Worm (Caenorhabditis elegans): ENCODE measurements around the gene dmsr-11.

The dmsr-11 gene

DNA sequence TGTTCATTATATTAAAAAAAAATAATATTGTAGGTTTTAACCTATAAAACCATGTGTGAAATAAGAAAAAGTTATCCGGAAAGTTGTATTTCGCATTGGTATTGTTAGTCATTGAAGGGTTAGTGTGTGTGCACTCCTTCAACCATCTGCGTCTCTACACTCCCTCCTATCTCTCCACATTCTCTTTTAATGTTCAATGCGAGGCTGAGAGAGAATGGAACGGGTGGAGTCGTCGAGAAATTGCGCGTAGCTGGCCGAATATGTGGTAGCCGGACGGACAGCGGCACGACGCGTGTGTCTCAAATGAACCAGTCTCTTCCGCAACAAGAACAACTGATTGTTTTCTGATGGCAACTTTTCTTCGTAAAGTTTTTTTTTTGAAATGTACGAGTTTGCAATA, 7.0 kb downstream of the dmsr-11 start:
- no peak for TF ChIP-seq elt-1 (tag; optimal IDR thresholded peaks at IDR 0.05)
- TF ChIP-seq unc-39 (tag; optimal IDR thresholded peaks at IDR 0.05): no peak
- TF ChIP-seq nhr-77 (tag; optimal IDR thresholded peaks at IDR 0.05): no peak
- TF ChIP-seq mab-5 (tag; optimal IDR thresholded peaks at IDR 0.05): no peak
- TF ChIP-seq nhr-237 (tag; optimal IDR thresholded peaks at IDR 0.05): no peak
- TF ChIP-seq ztf-1 (GFP tag; conservative IDR thresholded peaks at IDR 0.05): no peak
- TF ChIP-seq F13H6.1 (tag; optimal IDR thresholded peaks at IDR 0.05): peak; percentile 38
- TF ChIP-seq sma-9 (GFP tag; optimal IDR thresholded peaks at IDR 0.05): peak; percentile 56
- no peak for TF ChIP-seq sma-9 (tag; optimal IDR thresholded peaks at IDR 0.05)
- TF ChIP-seq Y55F3AM.14 (GFP tag; optimal IDR thresholded peaks at IDR 0.05): no peak
- no peak for TF ChIP-seq ceh-16 (tag; optimal IDR thresholded peaks at IDR 0.05)
- no peak for TF ChIP-seq peb-1 (tag; optimal IDR thresholded peaks at IDR 0.05)
- TF ChIP-seq sma-3 (GFP tag; optimal IDR thresholded peaks at IDR 0.05): no peak
- TF ChIP-seq skn-1 (tag; optimal IDR thresholded peaks at IDR 0.05): no peak
- no peak for TF ChIP-seq ceh-82 (tag; optimal IDR thresholded peaks at IDR 0.05)
- TF ChIP-seq nhr-23 (tag; optimal IDR thresholded peaks at IDR 0.05): no peak
- peak; percentile 31 for TF ChIP-seq crh-2 (tag; optimal IDR thresholded peaks at IDR 0.05)
- TF ChIP-seq ZK546.5 (tag; optimal IDR thresholded peaks at IDR 0.05): no peak
- TF ChIP-seq mdl-1 (tag; optimal IDR thresholded peaks at IDR 0.05): peak in 1 of 2 experiments; percentile 41
- TF ChIP-seq nhr-21 (tag; optimal IDR thresholded peaks at IDR 0.05): no peak
- no peak for TF ChIP-seq aly-2 (tag; optimal IDR thresholded peaks at IDR 0.05)
- TF ChIP-seq zag-1 (tag; optimal IDR thresholded peaks at IDR 0.05): no peak
- TF ChIP-seq elt-3 (tag; optimal IDR thresholded peaks at IDR 0.05): no peak
- TF ChIP-seq sem-4 (tag; optimal IDR thresholded peaks at IDR 0.05): peak; percentile 28
- no peak for TF ChIP-seq mbf-1 (tag; optimal IDR thresholded peaks at IDR 0.05)
- TF ChIP-seq gmeb-1 (tag; optimal IDR thresholded peaks at IDR 0.05): no peak
- TF ChIP-seq nhr-6 (tag; optimal IDR thresholded peaks at IDR 0.05): no peak
- TF ChIP-seq nhr-25 (tag; optimal IDR thresholded peaks at IDR 0.05): peak; percentile 41
- TF ChIP-seq ama-1 (optimal IDR thresholded peaks at IDR 0.05): no peak
- TF ChIP-seq unc-55 (GFP tag; optimal IDR thresholded peaks at IDR 0.05): peak; percentile 65
- no peak for TF ChIP-seq blmp-1 (tag; optimal IDR thresholded peaks at IDR 0.05; ENCODE audit: insufficient read depth)
- TF ChIP-seq ztf-4 (tag; optimal IDR thresholded peaks at IDR 0.05): no peak
- no peak for TF ChIP-seq lin-39 (tag; optimal IDR thresholded peaks at IDR 0.05)
- TF ChIP-seq nhr-12 (tag; optimal IDR thresholded peaks at IDR 0.05): no peak
- TF ChIP-seq snpc-4 (tag; optimal IDR thresholded peaks at IDR 0.05): no peak
- no peak for TF ChIP-seq unc-62 (GFP tag; optimal IDR thresholded peaks at IDR 0.05)
- no peak for TF ChIP-seq alr-1 (tag; optimal IDR thresholded peaks at IDR 0.05)
- peak in 1 of 2 experiments; percentile 50 for TF ChIP-seq lsy-2 (tag; optimal IDR thresholded peaks at IDR 0.05)
- TF ChIP-seq nhr-10 (tag; optimal IDR thresholded peaks at IDR 0.05): no peak
- peak; percentile 41 for TF ChIP-seq nhr-129 (tag; optimal IDR thresholded peaks at IDR 0.05)
- peak; percentile 87 for TF ChIP-seq fos-1 (tag; optimal IDR thresholded peaks at IDR 0.05)
- no peak for TF ChIP-seq egl-27 (tag; optimal IDR thresholded peaks at IDR 0.05)
- TF ChIP-seq nhr-11 (tag; optimal IDR thresholded peaks at IDR 0.05): no peak
- TF ChIP-seq R02D3.7 (tag; optimal IDR thresholded peaks at IDR 0.05): no peak
- no peak for TF ChIP-seq lin-13 (GFP tag; optimal IDR thresholded peaks at IDR 0.05)
- TF ChIP-seq ztf-11 (tag; optimal IDR thresholded peaks at IDR 0.05): no peak
- no peak for TF ChIP-seq lin-11 (tag; optimal IDR thresholded peaks at IDR 0.05)
- peak; percentile 22 for TF ChIP-seq C34F6.9 (tag; optimal IDR thresholded peaks at IDR 0.05)
- no peak for TF ChIP-seq dmd-4 (tag; optimal IDR thresholded peaks at IDR 0.05)

DNA sequence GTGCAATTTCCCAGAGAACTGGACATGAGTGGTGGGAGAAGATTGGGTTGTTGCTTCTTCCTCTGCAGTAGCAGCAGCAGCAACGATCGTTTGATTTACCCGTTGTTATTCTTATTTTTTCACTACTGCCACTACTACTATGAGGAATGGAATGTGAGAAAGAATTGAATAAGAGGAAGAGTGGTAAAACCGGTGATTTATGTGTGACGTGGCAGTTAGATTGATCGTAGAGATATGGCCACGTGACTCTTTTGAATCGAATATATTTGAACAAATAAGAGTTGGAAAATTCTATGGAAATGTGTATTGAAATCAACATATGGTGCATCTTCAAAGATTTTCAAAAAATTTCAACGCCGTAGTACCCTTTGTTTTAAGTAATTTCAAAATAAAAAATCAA, 7.6 kb downstream of the dmsr-11 start:
- no peak for TF ChIP-seq snpc-4 (tag; optimal IDR thresholded peaks at IDR 0.05)
- TF ChIP-seq C34F6.9 (tag; optimal IDR thresholded peaks at IDR 0.05): peak; percentile 7
- peak; percentile 83 for TF ChIP-seq crh-2 (tag; optimal IDR thresholded peaks at IDR 0.05)
- no peak for TF ChIP-seq ztf-1 (GFP tag; conservative IDR thresholded peaks at IDR 0.05)
